Worm (Caenorhabditis elegans) whole organism, L1 larva: ENCODE data around the gene unc-2.

ENCODE experiments used
- alr-1 ChIP-seq: fragments of 200-800 bp; sonication (Bioruptor generic); optimal IDR thresholded peaks from 2 replicates; lab custom pipeline; 2018; ENCODE audit warnings: borderline replicate concordance, mild to moderate bottlenecking, missing genetic modification characterization, missing compliant biosample characterization
- ceh-90 ChIP-seq: sonication (generic microtip); optimal IDR thresholded peaks from 2 replicates; lab custom pipeline; 2016; ENCODE audit warnings: missing genetic modification characterization, missing compliant biosample characterization
- elt-3 ChIP-seq, 6 experiments: fragments of 150-350 bp in 1 of 6; sonication (generic microtip); optimal IDR thresholded peaks; 2 replicates each; lab custom pipeline; 2017 to 2018; ENCODE audit warnings: missing biosample characterization in 6 of 6, missing genetic modification characterization in 6 of 6, inconsistent platforms in 1 of 6
- lsy-2 ChIP-seq, 2 experiments: fragments of 150-350 bp; optimal IDR thresholded peaks; 2 replicates each; lab custom pipeline; 2014; ENCODE audit warnings: missing biosample characterization in 2 of 2, missing genetic modification characterization in 2 of 2
- pqm-1 ChIP-seq: sonication (generic microtip); optimal IDR thresholded peaks from 3 replicates; lab custom pipeline; 2017; ENCODE audit warnings: missing biosample characterization, missing genetic modification characterization
- unc-130 ChIP-seq: fragments of 150-350 bp; optimal IDR thresholded peaks from 2 replicates; lab custom pipeline; 2017; ENCODE audit warnings: missing biosample characterization, missing genetic modification characterization, inconsistent platforms
- unc-62 ChIP-seq: fragments of 150-350 bp; optimal IDR thresholded peaks from 2 replicates; lab custom pipeline; 2014; ENCODE audit warnings: missing biosample characterization, missing genetic modification reagents, missing genetic modification characterization

- TF ChIP-seq unc-130 (tag; lab: Kevin White, UChicago) (no peak), alr-1 (tag; lab: Kevin White, UChicago) (no peak), pqm-1 (no peak), elt-3 (tag; optimal IDR thresholded peaks at IDR 0.05; lab: Kevin White, UChicago) (no peak), ceh-90 (tag; lab: Kevin White, UChicago) (no peak), lsy-2 (tag; optimal IDR thresholded peaks at IDR 0.05; lab: Kevin White, UChicago) (no peak), unc-62 (GFP tag; lab: Kevin White, UChicago) (no peak)
These were observed 78.9 kb downstream of the unc-2 start for ce11 chrX:2684448-2684847.
